Fruit fly (Drosophila melanogaster) whole organism, embryonic: Measurements from ENCODE around the gene AstA-R1.

Source experiments
- Adf1 ChIP-seq: fragments of 200-800 bp; sonication (Bioruptor generic); IDR thresholded peaks from 2 replicates; pipeline ENCODE4 v1.3.6; 2022; ENCODE audit warnings: missing biosample characterization, missing genetic modification characterization
- Bdp1 ChIP-seq: fragments of 200-800 bp; sonication (Bioruptor generic); optimal IDR thresholded peaks from 3 replicates; lab custom pipeline; 2016; ENCODE audit warnings: missing biosample characterization, missing genetic modification characterization
- CG10565 ChIP-seq: fragments of 200-800 bp; sonication (Bioruptor generic); optimal IDR thresholded peaks from 3 replicates; lab custom pipeline; 2016; ENCODE audit warnings: missing biosample characterization, mild to moderate bottlenecking, missing genetic modification characterization
- CG13624 ChIP-seq: fragments of 200-800 bp; sonication (Bioruptor generic); optimal IDR thresholded peaks from 2 replicates; lab custom pipeline; 2016; ENCODE audit warnings: missing biosample characterization, missing genetic modification characterization
- CG14965 ChIP-seq: fragments of 200-800 bp; sonication (Bioruptor generic); optimal IDR thresholded peaks from 2 replicates; lab custom pipeline; 2016; ENCODE audit warnings: missing biosample characterization, missing genetic modification characterization, borderline replicate concordance
- CG15601 ChIP-seq: fragments of 200-800 bp; sonication (Bioruptor generic); optimal IDR thresholded peaks from 3 replicates; lab custom pipeline; 2019; ENCODE audit warnings: missing biosample characterization, mild to moderate bottlenecking, missing genetic modification characterization, moderate library complexity
- CG1603 ChIP-seq: fragments of 200-800 bp; sonication (Bioruptor generic); optimal IDR thresholded peaks from 2 replicates; lab custom pipeline; 2019; ENCODE audit warnings: missing biosample characterization, mild to moderate bottlenecking, missing genetic modification characterization, moderate library complexity
- CG16779 ChIP-seq: fragments of 200-800 bp; sonication (Bioruptor generic); IDR thresholded peaks from 2 replicates; pipeline ENCODE4 v1.3.6; 2022; ENCODE audit warnings: missing biosample characterization, missing genetic modification characterization
- CG18262 ChIP-seq: fragments of 200-800 bp; optimal IDR thresholded peaks from 3 replicates; lab custom pipeline; 2019; ENCODE audit warnings: missing biosample characterization, mild to moderate bottlenecking, missing genetic modification characterization, moderate library complexity
- CG30403 ChIP-seq: fragments of 200-800 bp; sonication (Bioruptor generic); optimal IDR thresholded peaks from 3 replicates; lab custom pipeline; 2016; ENCODE audit warnings: missing biosample characterization, missing genetic modification characterization
- CG3407 ChIP-seq: fragments of 200-800 bp; sonication (Bioruptor generic); optimal IDR thresholded peaks from 2 replicates; lab custom pipeline; 2018; ENCODE audit warnings: missing biosample characterization, mild to moderate bottlenecking, missing genetic modification characterization
- CG34224 ChIP-seq: fragments of 200-800 bp; sonication (Bioruptor generic); IDR thresholded peaks from 3 replicates; pipeline ENCODE4 v1.3.6; 2022; ENCODE audit warnings: missing biosample characterization, missing genetic modification characterization; ENCODE audit not compliant: partially characterized antibody
- CG34376 ChIP-seq: fragments of 200-800 bp; sonication (Bioruptor generic); optimal IDR thresholded peaks from 2 replicates; lab custom pipeline; 2018; ENCODE audit warnings: missing biosample characterization, mild to moderate bottlenecking, missing genetic modification characterization
- CG4360 ChIP-seq: fragments of 200-800 bp; sonication (Bioruptor generic); IDR thresholded peaks from 2 replicates; pipeline ENCODE4 v1.3.6; 2022; ENCODE audit warnings: missing biosample characterization, missing genetic modification characterization
- CG6175 ChIP-seq: fragments of 200-800 bp; sonication (Bioruptor generic); IDR thresholded peaks from 3 replicates; pipeline ENCODE4 v1.3.6; 2022; ENCODE audit warnings: missing biosample characterization, missing genetic modification characterization
- CG6791 ChIP-seq: fragments of 200-800 bp; sonication (Bioruptor generic); IDR thresholded peaks from 3 replicates; pipeline ENCODE4 v1.3.6; 2022; ENCODE audit warnings: missing biosample characterization, missing genetic modification characterization; ENCODE audit not compliant: partially characterized antibody
- CG7928 ChIP-seq: fragments of 200-800 bp; sonication (Bioruptor generic); optimal IDR thresholded peaks from 2 replicates; lab custom pipeline; 2017; ENCODE audit warnings: missing biosample characterization, mild to moderate bottlenecking, missing genetic modification characterization
- CG7963 ChIP-seq: fragments of 200-800 bp; sonication (Bioruptor generic); IDR thresholded peaks from 3 replicates; pipeline ENCODE4 v1.3.6; 2022; ENCODE audit warnings: missing biosample characterization, missing genetic modification characterization; ENCODE audit not compliant: partially characterized antibody
- CG8089 ChIP-seq: fragments of 200-800 bp; sonication (Bioruptor generic); optimal IDR thresholded peaks from 3 replicates; lab custom pipeline; 2016; ENCODE audit warnings: missing biosample characterization, missing genetic modification characterization
- CG8290 ChIP-seq, 3 experiments: fragments of 200-800 bp; sonication (Bioruptor generic); optimal IDR thresholded peaks; 2 replicates each; lab custom pipeline; 2016 to 2019; ENCODE audit warnings: missing biosample characterization in 3 of 3, missing genetic modification characterization in 3 of 3, mild to moderate bottlenecking in 2 of 3, moderate library complexity in 1 of 3
- CG8359 ChIP-seq: fragments of 200-800 bp; sonication (Bioruptor generic); optimal IDR thresholded peaks from 2 replicates; lab custom pipeline; 2017; ENCODE audit warnings: missing biosample characterization, mild to moderate bottlenecking, missing genetic modification characterization, borderline replicate concordance
- CHES-1-like ChIP-seq: fragments of 200-800 bp; sonication (Bioruptor generic); optimal IDR thresholded peaks from 2 replicates; lab custom pipeline; 2016; ENCODE audit warnings: missing biosample characterization, missing genetic modification characterization
- Fer3 ChIP-seq: fragments of 200-800 bp; sonication (Bioruptor generic); optimal IDR thresholded peaks from 2 replicates; lab custom pipeline; 2018; ENCODE audit warnings: missing biosample characterization, mild to moderate bottlenecking, missing genetic modification characterization, moderate library complexity
- Hmr ChIP-seq: fragments of 200-800 bp; sonication (Bioruptor generic); optimal IDR thresholded peaks from 3 replicates; lab custom pipeline; 2017; ENCODE audit warnings: mild to moderate bottlenecking, missing biosample characterization, missing genetic modification reagents, missing genetic modification characterization
- Hr78 ChIP-seq, 2 experiments: fragments of 200-800 bp in 1 of 2; fragments of >200 bp in 1 of 2; sonication (Bioruptor generic) in 1 of 2; optimal IDR thresholded peaks; 2 replicates each; lab custom pipeline; 2017 to 2019; ENCODE audit warnings: missing biosample characterization in 2 of 2, missing genetic modification characterization in 2 of 2, mild to moderate bottlenecking in 1 of 2, moderate library complexity in 1 of 2
- Meics ChIP-seq: fragments of 200-800 bp; sonication (Bioruptor generic); optimal IDR thresholded peaks from 2 replicates; lab custom pipeline; 2017; ENCODE audit warnings: missing biosample characterization, mild to moderate bottlenecking, missing genetic modification characterization
- NC2α ChIP-seq: fragments of 200-800 bp; sonication (Bioruptor generic); optimal IDR thresholded peaks from 2 replicates; lab custom pipeline; 2016; ENCODE audit warnings: missing biosample characterization, missing genetic modification characterization
- NC2β ChIP-seq: fragments of 200-800 bp; sonication (Bioruptor generic); optimal IDR thresholded peaks from 2 replicates; lab custom pipeline; 2016; ENCODE audit warnings: missing biosample characterization, missing genetic modification characterization
- NfI ChIP-seq: fragments of 200-800 bp; sonication (Bioruptor generic); optimal IDR thresholded peaks from 3 replicates; lab custom pipeline; 2018; ENCODE audit warnings: missing biosample characterization, mild to moderate bottlenecking, missing genetic modification characterization, moderate library complexity
- Rx ChIP-seq: fragments of 200-800 bp; sonication (Bioruptor generic); IDR thresholded peaks from 2 replicates; pipeline ENCODE4 v1.3.6; 2022; ENCODE audit warnings: missing biosample characterization, missing genetic modification characterization
- bbx ChIP-seq: fragments of 200-800 bp; sonication (Bioruptor generic); IDR thresholded peaks from 2 replicates; pipeline ENCODE4 v1.3.6; 2022; ENCODE audit warnings: missing biosample characterization, missing genetic modification characterization; ENCODE audit not compliant: partially characterized antibody
- chinmo ChIP-seq: fragments of 200-800 bp; sonication (Bioruptor generic); IDR thresholded peaks from 4 replicates; pipeline ENCODE4 v1.3.6; 2022; ENCODE audit warnings: missing biosample characterization, missing genetic modification characterization; ENCODE audit not compliant: partially characterized antibody
- ewg ChIP-seq: fragments of 200-800 bp; sonication (Bioruptor generic); optimal IDR thresholded peaks from 3 replicates; lab custom pipeline; 2017; ENCODE audit warnings: mild to moderate bottlenecking, missing biosample characterization, missing genetic modification reagents, missing genetic modification characterization
- fd64A ChIP-seq: fragments of 200-800 bp; sonication (Bioruptor generic); optimal IDR thresholded peaks from 3 replicates; lab custom pipeline; 2018; ENCODE audit warnings: missing biosample characterization, mild to moderate bottlenecking, missing genetic modification characterization
- gce ChIP-seq: fragments of 200-800 bp; sonication (Bioruptor generic); IDR thresholded peaks from 3 replicates; pipeline ENCODE4 v1.3.6; 2022; ENCODE audit warnings: missing biosample characterization, missing genetic modification characterization
- gem ChIP-seq: fragments of 200-800 bp; sonication (Bioruptor generic); optimal IDR thresholded peaks from 2 replicates; lab custom pipeline; 2019; ENCODE audit warnings: missing biosample characterization, mild to moderate bottlenecking, missing genetic modification characterization, moderate library complexity
- kah ChIP-seq: fragments of 200-800 bp; sonication (Bioruptor generic); optimal IDR thresholded peaks from 2 replicates; lab custom pipeline; 2018; ENCODE audit warnings: missing biosample characterization, mild to moderate bottlenecking, missing genetic modification characterization
- kay ChIP-seq: fragments of 200-800 bp; sonication (Bioruptor generic); optimal IDR thresholded peaks from 2 replicates; lab custom pipeline; 2016; ENCODE audit warnings: missing biosample characterization, missing genetic modification characterization
- pho ChIP-seq: fragments of 200-800 bp; sonication (Bioruptor generic); optimal IDR thresholded peaks from 2 replicates; lab custom pipeline; 2016; ENCODE audit warnings: missing biosample characterization, missing genetic modification characterization
- run ChIP-seq: fragments of 200-800 bp; sonication (Bioruptor generic); optimal IDR thresholded peaks from 3 replicates; lab custom pipeline; 2018; ENCODE audit warnings: missing biosample characterization, mild to moderate bottlenecking, missing genetic modification characterization
- salm ChIP-seq: fragments of 200-800 bp; sonication (Bioruptor generic); optimal IDR thresholded peaks from 2 replicates; lab custom pipeline; 2018; ENCODE audit warnings: missing biosample characterization, mild to moderate bottlenecking, missing genetic modification characterization
- stc ChIP-seq: fragments of 200-800 bp; sonication (Bioruptor generic); IDR thresholded peaks from 2 replicates; pipeline ENCODE4 v1.3.6; 2022; ENCODE audit warnings: missing biosample characterization, missing genetic modification characterization
- tap ChIP-seq: fragments of 200-800 bp; optimal IDR thresholded peaks from 3 replicates; lab custom pipeline; 2019; ENCODE audit warnings: missing biosample characterization, mild to moderate bottlenecking, missing genetic modification characterization, moderate library complexity
- tna ChIP-seq: fragments of 200-800 bp; sonication (Bioruptor generic); IDR thresholded peaks from 2 replicates; pipeline ENCODE4 v1.3.6; 2022; ENCODE audit warnings: missing biosample characterization, missing genetic modification characterization; ENCODE audit not compliant: partially characterized antibody
- toy ChIP-seq: fragments of 200-800 bp; sonication (Bioruptor generic); IDR thresholded peaks from 2 replicates; pipeline ENCODE4 v1.3.6; 2022; ENCODE audit warnings: missing biosample characterization, missing genetic modification characterization
- trh ChIP-seq: fragments of 200-800 bp; sonication (Bioruptor generic); optimal IDR thresholded peaks from 2 replicates; lab custom pipeline; 2016; ENCODE audit warnings: missing biosample characterization, missing genetic modification characterization
- unc-4 ChIP-seq: fragments of 200-800 bp; sonication (Bioruptor generic); IDR thresholded peaks from 2 replicates; pipeline ENCODE4 v1.3.6; 2022; ENCODE audit warnings: missing biosample characterization, missing genetic modification characterization; ENCODE audit not compliant: partially characterized antibody
- vnd ChIP-seq: fragments of 200-800 bp; sonication (Bioruptor generic); IDR thresholded peaks from 3 replicates; pipeline ENCODE4 v1.3.6; 2022; ENCODE audit warnings: missing biosample characterization, missing genetic modification characterization; ENCODE audit not compliant: partially characterized antibody
- wor ChIP-seq: fragments of 200-800 bp; sonication (Bioruptor generic); IDR thresholded peaks from 2 replicates; pipeline ENCODE4 v1.3.6; 2022; ENCODE audit warnings: missing biosample characterization, missing genetic modification characterization

Gene AstA-R1

DNA sequence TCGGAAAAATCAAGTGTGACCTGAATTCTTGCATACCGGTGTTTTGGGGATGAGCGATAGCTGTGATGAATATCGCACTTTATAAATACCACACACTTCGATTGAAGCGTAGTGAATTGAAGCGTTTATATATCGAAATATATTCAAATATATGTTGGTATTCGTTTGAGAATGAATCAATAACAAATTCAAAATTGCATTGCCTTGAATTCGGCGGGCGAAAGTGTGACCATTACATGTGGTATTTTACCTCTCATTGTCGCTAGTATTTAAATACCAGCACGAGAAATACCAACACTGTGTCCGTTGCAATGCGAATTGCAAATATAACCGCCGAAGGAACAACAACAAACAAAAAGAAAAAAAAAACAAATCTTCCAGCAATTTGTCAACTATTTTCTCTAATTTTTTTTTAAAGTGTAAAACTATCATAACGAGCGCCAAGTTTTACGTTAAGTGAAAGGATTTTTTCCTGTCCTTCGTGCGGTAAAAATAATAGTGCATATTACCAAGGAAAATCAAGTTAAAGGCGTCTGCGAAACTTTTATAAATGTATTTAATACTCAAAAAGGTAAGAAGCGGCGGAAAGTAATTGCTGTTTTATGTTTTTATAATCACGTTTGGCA is 97.2 kb downstream of the AstA-R1 start, which contains the start of the genes Parg and Mnt (continued):
- TF ChIP-seq pho = no peak
- TF ChIP-seq CG6175 (GFP tag; lab: Robert Waterston, UW) = no peak
- TF ChIP-seq ewg (GFP tag; lab: Kevin White, UChicago) = no peak
- TF ChIP-seq chinmo (GFP tag; lab: Robert Waterston, UW) = no peak
- no peak for TF ChIP-seq NC2α (GFP tag; lab: Kevin White, UChicago)
- TF ChIP-seq unc-4 (GFP tag; lab: Robert Waterston, UW) = peak; percentile 64
- no peak for TF ChIP-seq toy (GFP tag; lab: Robert Waterston, UW)
- TF ChIP-seq gem (tag; lab: Kevin White, UChicago) = peak; percentile 28
- TF ChIP-seq CG34376 (GFP tag; lab: Kevin White, UChicago) = no peak
- no peak for TF ChIP-seq fd64A (GFP tag; lab: Kevin White, UChicago)
- TF ChIP-seq gce = no peak
- TF ChIP-seq Rx (GFP tag; lab: Robert Waterston, UW) = no peak
- no peak for TF ChIP-seq CG14965 (GFP tag; lab: Kevin White, UChicago)
- no peak for TF ChIP-seq tap
- no peak for TF ChIP-seq trh
- TF ChIP-seq run = no peak
- TF ChIP-seq CG7963 (GFP tag; lab: Robert Waterston, UW) = no peak
- TF ChIP-seq CG6791 (GFP tag; lab: Robert Waterston, UW) = no peak
- TF ChIP-seq CG16779 (GFP tag; lab: Robert Waterston, UW) = no peak
- TF ChIP-seq stc (GFP tag; lab: Robert Waterston, UW) = no peak
- TF ChIP-seq CG8290 (GFP tag; optimal IDR thresholded peaks at IDR 0.05; lab: Kevin White, UChicago) = no peak
- TF ChIP-seq CG8290 (tag; optimal IDR thresholded peaks at IDR 0.05; lab: Kevin White, UChicago) = no peak
- no peak for TF ChIP-seq NC2β (GFP tag; lab: Kevin White, UChicago)
- TF ChIP-seq CG8359 (GFP tag; lab: Kevin White, UChicago) = no peak
- no peak for TF ChIP-seq salm (tag; lab: Kevin White, UChicago)
- peak; percentile 76 for TF ChIP-seq CG4360
- TF ChIP-seq Hmr (GFP tag; lab: Kevin White, UChicago) = peak; percentile 7
- no peak for TF ChIP-seq CHES-1-like (GFP tag; lab: Kevin White, UChicago)
- no peak for TF ChIP-seq Bdp1
- no peak for TF ChIP-seq CG3407 (GFP tag; lab: Kevin White, UChicago)
- no peak for TF ChIP-seq CG15601 (tag; lab: Kevin White, UChicago)
- TF ChIP-seq Hr78 (GFP tag; optimal IDR thresholded peaks at IDR 0.05; lab: Kevin White, UChicago) = no peak
- no peak for TF ChIP-seq Fer3 (tag; lab: Kevin White, UChicago)
- peak; percentile 61; the same call in 2 of the 3 replicates for TF ChIP-seq CG34224 (GFP tag; lab: Robert Waterston, UW)
- TF ChIP-seq Adf1 (GFP tag; lab: Robert Waterston, UW) = no peak
- peak; percentile 59 for TF ChIP-seq CG1603
- no peak for TF ChIP-seq vnd (GFP tag; lab: Robert Waterston, UW)
- TF ChIP-seq kah (GFP tag; lab: Kevin White, UChicago) = no peak
- no peak for TF ChIP-seq tna (GFP tag; lab: Robert Waterston, UW)
- no peak for TF ChIP-seq CG10565
- no peak for TF ChIP-seq CG7928 (GFP tag; lab: Kevin White, UChicago)
- no peak for TF ChIP-seq kay (GFP tag; lab: Kevin White, UChicago)
- TF ChIP-seq CG8089 (GFP tag; lab: Kevin White, UChicago) = no peak
- TF ChIP-seq NfI (GFP tag; lab: Kevin White, UChicago) = no peak
- no peak for TF ChIP-seq CG13624 (GFP tag; lab: Kevin White, UChicago)
- TF ChIP-seq bbx = peak; percentile 55
- TF ChIP-seq CG18262 (tag; lab: Kevin White, UChicago) = no peak
- no peak for TF ChIP-seq Meics (GFP tag; lab: Kevin White, UChicago)
- no peak for TF ChIP-seq CG30403 (GFP tag; lab: Kevin White, UChicago)
- TF ChIP-seq wor (GFP tag; lab: Robert Waterston, UW) = no peak
